Fruit fly (Drosophila melanogaster) whole organism, embryonic: ENCODE results near the gene CG11891.
A peak's percentile ranks its signal among the peaks of the same experiment; 100 is the strongest.

Source experiments
- ATbp ChIP-seq: fragments of 200-800 bp; sonication (Bioruptor generic); optimal IDR thresholded peaks from 2 replicates; lab custom pipeline; 2017; ENCODE audit warnings: missing biosample characterization, mild to moderate bottlenecking, missing genetic modification characterization, missing genetic modification reagents
- Atf-2 ChIP-seq: fragments of 200-800 bp; sonication (Bioruptor generic); optimal IDR thresholded peaks from 2 replicates; lab custom pipeline; 2016; ENCODE audit warnings: missing biosample characterization, missing genetic modification characterization
- Atf3 ChIP-seq: fragments of 200-800 bp; sonication (Bioruptor generic); optimal IDR thresholded peaks from 3 replicates; lab custom pipeline; 2016; ENCODE audit warnings: missing biosample characterization, missing genetic modification characterization
- CG10209 ChIP-seq: fragments of 200-800 bp; sonication (Bioruptor generic); optimal IDR thresholded peaks from 3 replicates; lab custom pipeline; 2017; ENCODE audit warnings: missing biosample characterization, mild to moderate bottlenecking, missing genetic modification characterization, missing genetic modification reagents
- CG1024 ChIP-seq: fragments of 200-800 bp; sonication (Bioruptor generic); IDR thresholded peaks from 2 replicates; pipeline ENCODE4 v1.3.6; 2022; ENCODE audit warnings: missing biosample characterization, missing genetic modification characterization
- CG10267 ChIP-seq: fragments of 200-800 bp; sonication (Bioruptor generic); optimal IDR thresholded peaks from 2 replicates; lab custom pipeline; 2018; ENCODE audit warnings: missing biosample characterization, mild to moderate bottlenecking, missing genetic modification characterization, moderate library complexity
- CG10654 ChIP-seq: fragments of 200-800 bp; sonication (Bioruptor generic); optimal IDR thresholded peaks from 2 replicates; lab custom pipeline; 2016; ENCODE audit warnings: missing biosample characterization, missing genetic modification characterization
- CG11398 ChIP-seq: fragments of 200-800 bp; sonication (Bioruptor generic); optimal IDR thresholded peaks from 2 replicates; lab custom pipeline; 2016; ENCODE audit warnings: missing biosample characterization, missing genetic modification characterization
- CG11504 ChIP-seq: fragments of 200-800 bp; sonication (Bioruptor generic); optimal IDR thresholded peaks from 3 replicates; lab custom pipeline; 2019; ENCODE audit warnings: missing biosample characterization, mild to moderate bottlenecking, missing genetic modification characterization, moderate library complexity
- CG15011 ChIP-seq: fragments of 200-800 bp; sonication (Bioruptor generic); optimal IDR thresholded peaks from 3 replicates; lab custom pipeline; 2018; ENCODE audit warnings: missing biosample characterization, mild to moderate bottlenecking, missing genetic modification characterization
- CG1832 ChIP-seq: fragments of 200-800 bp; sonication (Bioruptor generic); optimal IDR thresholded peaks from 2 replicates; lab custom pipeline; 2017; ENCODE audit warnings: missing biosample characterization, mild to moderate bottlenecking, missing genetic modification characterization, inconsistent platforms
- CG18476 ChIP-seq: fragments of 200-800 bp; sonication (Bioruptor generic); optimal IDR thresholded peaks from 2 replicates; lab custom pipeline; 2016; ENCODE audit warnings: missing biosample characterization, mild to moderate bottlenecking, missing genetic modification characterization
- CG3163 ChIP-seq: fragments of 200-800 bp; sonication (Bioruptor generic); optimal IDR thresholded peaks from 3 replicates; lab custom pipeline; 2016; ENCODE audit warnings: missing biosample characterization, missing genetic modification characterization
- CG33213 ChIP-seq: fragments of 200-800 bp; sonication (Bioruptor generic); optimal IDR thresholded peaks from 3 replicates; lab custom pipeline; 2016; ENCODE audit warnings: missing biosample characterization, missing genetic modification characterization
- CG34422 ChIP-seq: fragments of 200-800 bp; sonication (Bioruptor generic); IDR thresholded peaks from 3 replicates; pipeline ENCODE4 v1.3.6; 2022; ENCODE audit warnings: missing biosample characterization, missing genetic modification characterization
- CG4854 ChIP-seq: fragments of 200-800 bp; sonication (Bioruptor generic); optimal IDR thresholded peaks from 2 replicates; lab custom pipeline; 2016; ENCODE audit warnings: missing biosample characterization, missing genetic modification characterization, inconsistent platforms
- CG5180 ChIP-seq: fragments of 200-800 bp; sonication (Bioruptor generic); optimal IDR thresholded peaks from 3 replicates; lab custom pipeline; 2017; ENCODE audit warnings: missing biosample characterization, missing genetic modification characterization, mild to moderate bottlenecking, moderate library complexity, missing genetic modification reagents
- CG7271 ChIP-seq: fragments of 200-800 bp; sonication (Bioruptor generic); optimal IDR thresholded peaks from 2 replicates; lab custom pipeline; 2018; ENCODE audit warnings: missing biosample characterization, mild to moderate bottlenecking, missing genetic modification characterization, moderate library complexity
- CG7928 ChIP-seq: fragments of 200-800 bp; sonication (Bioruptor generic); optimal IDR thresholded peaks from 2 replicates; lab custom pipeline; 2017; ENCODE audit warnings: missing biosample characterization, mild to moderate bottlenecking, missing genetic modification characterization
- CG8359 ChIP-seq: fragments of 200-800 bp; sonication (Bioruptor generic); optimal IDR thresholded peaks from 2 replicates; lab custom pipeline; 2017; ENCODE audit warnings: missing biosample characterization, mild to moderate bottlenecking, missing genetic modification characterization, borderline replicate concordance
- CG8924 ChIP-seq: fragments of 200-800 bp; optimal IDR thresholded peaks from 3 replicates; lab custom pipeline; 2019; ENCODE audit warnings: missing biosample characterization, mild to moderate bottlenecking, missing genetic modification characterization, moderate library complexity
- CG9437 ChIP-seq: fragments of 200-800 bp; sonication (Bioruptor generic); optimal IDR thresholded peaks from 2 replicates; lab custom pipeline; 2018; ENCODE audit warnings: missing biosample characterization, mild to moderate bottlenecking, missing genetic modification characterization
- CrebB ChIP-seq: fragments of 200-800 bp; sonication (Bioruptor generic); optimal IDR thresholded peaks from 3 replicates; lab custom pipeline; 2018; ENCODE audit warnings: missing biosample characterization, mild to moderate bottlenecking, missing genetic modification characterization
- Dbx ChIP-seq: fragments of 200-800 bp; sonication (Bioruptor generic); IDR thresholded peaks from 3 replicates; pipeline ENCODE4 v1.3.6; 2022; ENCODE audit warnings: missing biosample characterization, missing genetic modification characterization
- Dek ChIP-seq: fragments of 200-800 bp; sonication (Bioruptor generic); optimal IDR thresholded peaks from 3 replicates; lab custom pipeline; 2019; ENCODE audit warnings: missing biosample characterization, mild to moderate bottlenecking, missing genetic modification characterization, moderate library complexity
- Dp ChIP-seq: fragments of 200-800 bp; sonication (Bioruptor generic); optimal IDR thresholded peaks from 2 replicates; lab custom pipeline; 2018; ENCODE audit warnings: missing biosample characterization, mild to moderate bottlenecking, missing genetic modification characterization, moderate library complexity
- H2.0 ChIP-seq: fragments of 200-800 bp; sonication (Bioruptor generic); IDR thresholded peaks from 2 replicates; pipeline ENCODE4 v1.3.6; 2022; ENCODE audit warnings: missing biosample characterization, missing genetic modification characterization
- HHEX ChIP-seq: fragments of 200-800 bp; sonication (Bioruptor generic); optimal IDR thresholded peaks from 3 replicates; lab custom pipeline; 2017; ENCODE audit warnings: missing biosample characterization, mild to moderate bottlenecking, missing genetic modification characterization, missing genetic modification reagents
- HLH4C ChIP-seq: fragments of 200-800 bp; sonication (Bioruptor generic); IDR thresholded peaks from 3 replicates; pipeline ENCODE4 v1.3.6; 2022; ENCODE audit warnings: missing biosample characterization, missing genetic modification characterization; ENCODE audit not compliant: partially characterized antibody
- HmgZ ChIP-seq: fragments of 200-800 bp; sonication (Bioruptor generic); optimal IDR thresholded peaks from 2 replicates; lab custom pipeline; 2018; ENCODE audit warnings: missing biosample characterization, mild to moderate bottlenecking, missing genetic modification characterization
- Hr51 ChIP-seq, 2 experiments: fragments of 200-800 bp; sonication (Bioruptor generic); optimal IDR thresholded peaks; 2 replicates in 1 of 2; 3 replicates in 1 of 2; lab custom pipeline; 2016 to 2018; ENCODE audit warnings: missing biosample characterization in 2 of 2, missing genetic modification characterization in 2 of 2, mild to moderate bottlenecking in 1 of 2, moderate library complexity in 1 of 2
- Nf-YB ChIP-seq: fragments of 200-800 bp; sonication (Bioruptor generic); optimal IDR thresholded peaks from 3 replicates; lab custom pipeline; 2019; ENCODE audit warnings: missing biosample characterization, mild to moderate bottlenecking, missing genetic modification characterization, moderate library complexity
- Rx ChIP-seq: fragments of 200-800 bp; sonication (Bioruptor generic); IDR thresholded peaks from 2 replicates; pipeline ENCODE4 v1.3.6; 2022; ENCODE audit warnings: missing biosample characterization, missing genetic modification characterization
- Tbp ChIP-seq: fragments of >200 bp; optimal IDR thresholded peaks from 2 replicates; lab custom pipeline; 2018; ENCODE audit warnings: missing biosample characterization, missing genetic modification characterization
- Xrp1 ChIP-seq: fragments of 200-800 bp; sonication (Bioruptor generic); IDR thresholded peaks from 2 replicates; pipeline ENCODE4 v1.3.6; 2022; ENCODE audit warnings: missing biosample characterization, missing genetic modification characterization
- ato ChIP-seq: fragments of 200-800 bp; sonication (Bioruptor generic); IDR thresholded peaks from 2 replicates; pipeline ENCODE4 v1.3.6; 2022; ENCODE audit warnings: missing biosample characterization, missing genetic modification characterization; ENCODE audit not compliant: partially characterized antibody
- az2 ChIP-seq: fragments of 200-800 bp; sonication (Bioruptor generic); optimal IDR thresholded peaks from 3 replicates; lab custom pipeline; 2016; ENCODE audit warnings: missing biosample characterization, missing genetic modification characterization
- cad ChIP-seq: fragments of >200 bp; optimal IDR thresholded peaks from 2 replicates; lab custom pipeline; 2017; ENCODE audit warnings: missing biosample characterization, missing genetic modification characterization
- eve ChIP-seq, 2 experiments: fragments of >200 bp; optimal IDR thresholded peaks; 2 replicates each; lab custom pipeline; 2017; ENCODE audit warnings: missing biosample characterization in 2 of 2, missing genetic modification characterization in 2 of 2
- fd102C ChIP-seq: fragments of 200-800 bp; sonication (Bioruptor generic); optimal IDR thresholded peaks from 2 replicates; lab custom pipeline; 2018; ENCODE audit warnings: missing biosample characterization, mild to moderate bottlenecking, missing genetic modification characterization, moderate library complexity
- fd3F ChIP-seq: fragments of 200-800 bp; sonication (Bioruptor generic); optimal IDR thresholded peaks from 2 replicates; lab custom pipeline; 2018; ENCODE audit warnings: missing biosample characterization, mild to moderate bottlenecking, missing genetic modification characterization, moderate library complexity
- fd96Cb ChIP-seq: fragments of 200-800 bp; sonication (Bioruptor generic); optimal IDR thresholded peaks from 2 replicates; lab custom pipeline; 2018; ENCODE audit warnings: missing biosample characterization, mild to moderate bottlenecking, missing genetic modification characterization, moderate library complexity
- gce ChIP-seq: fragments of 200-800 bp; sonication (Bioruptor generic); IDR thresholded peaks from 3 replicates; pipeline ENCODE4 v1.3.6; 2022; ENCODE audit warnings: missing biosample characterization, missing genetic modification characterization
- nerfin-2 ChIP-seq: fragments of 200-800 bp; sonication (Bioruptor generic); IDR thresholded peaks from 2 replicates; pipeline ENCODE4 v1.3.6; 2022; ENCODE audit warnings: missing biosample characterization, missing genetic modification characterization; ENCODE audit not compliant: partially characterized antibody
- nmo ChIP-seq: fragments of 200-800 bp; sonication (Bioruptor generic); optimal IDR thresholded peaks from 2 replicates; lab custom pipeline; 2018; ENCODE audit warnings: missing biosample characterization, mild to moderate bottlenecking, missing genetic modification characterization, moderate library complexity
- pzg ChIP-seq: fragments of 200-800 bp; sonication (Bioruptor generic); optimal IDR thresholded peaks from 3 replicates; lab custom pipeline; 2018; ENCODE audit warnings: missing biosample characterization, mild to moderate bottlenecking, missing genetic modification characterization, moderate library complexity
- sna ChIP-seq: fragments of 200-800 bp; sonication (Bioruptor generic); IDR thresholded peaks from 2 replicates; pipeline ENCODE4 v1.3.6; 2022; ENCODE audit warnings: missing biosample characterization, missing genetic modification characterization; ENCODE audit not compliant: partially characterized antibody

The CG11891 gene

dm6 chr3R:25249145-25250141 lies 20.6 kb upstream of the CG11891 start, which contains the start of gene Nup358 (continued):
- TF ChIP-seq Atf3 (GFP tag; lab: Kevin White, UChicago) (no peak), HLH4C (peak; percentile 99), CG1832 (GFP tag; lab: Kevin White, UChicago) (no peak), sna (GFP tag; lab: Robert Waterston, UW) (peak; percentile 90), CG7271 (tag; lab: Kevin White, UChicago) (no peak), az2 (GFP tag; lab: Kevin White, UChicago) (no peak), CG5180 (no peak), nerfin-2 (GFP tag; lab: Robert Waterston, UW) (peak; percentile 97), CG9437 (GFP tag; lab: Kevin White, UChicago) (no peak), CG11398 (GFP tag; lab: Kevin White, UChicago) (no peak), Tbp (no peak), Hr51 (GFP tag; optimal IDR thresholded peaks at IDR 0.05; lab: Kevin White, UChicago) (no peak), cad (GFP tag; lab: Kevin White, UChicago) (no peak), CG3163 (no peak), Nf-YB (GFP tag; lab: Kevin White, UChicago) (no peak), Rx (GFP tag; lab: Robert Waterston, UW) (no peak), CG7928 (GFP tag; lab: Kevin White, UChicago) (peak; percentile 8), Atf-2 (GFP tag; lab: Kevin White, UChicago) (no peak), fd102C (GFP tag; lab: Kevin White, UChicago) (no peak), CG10209 (GFP tag; lab: Kevin White, UChicago) (no peak), Dp (GFP tag; lab: Kevin White, UChicago) (peak; percentile 51), H2.0 (GFP tag; lab: Robert Waterston, UW) (no peak), CG18476 (GFP tag; lab: Kevin White, UChicago) (no peak), CG10267 (tag; lab: Kevin White, UChicago) (peak; percentile 61), CG4854 (no peak), CrebB (tag; lab: Kevin White, UChicago) (no peak), Dek (tag; lab: Kevin White, UChicago) (no peak), Xrp1 (GFP tag; lab: Robert Waterston, UW) (no peak), CG11504 (tag; lab: Kevin White, UChicago) (no peak), fd3F (GFP tag; lab: Kevin White, UChicago) (no peak), CG8924 (tag; lab: Kevin White, UChicago) (peak; percentile 32), fd96Cb (tag; lab: Kevin White, UChicago) (no peak), HHEX (GFP tag; lab: Kevin White, UChicago) (no peak), pzg (GFP tag; lab: Kevin White, UChicago) (peak; percentile 72), Dbx (GFP tag; lab: Robert Waterston, UW) (peak; percentile 54; the same call in 1 of the 3 replicates), nmo (peak; percentile 55), CG33213 (GFP tag; lab: Kevin White, UChicago) (no peak), CG10654 (no peak), HmgZ (tag; lab: Kevin White, UChicago) (peak; percentile 36), CG8359 (GFP tag; lab: Kevin White, UChicago) (no peak), CG1024 (GFP tag; lab: Robert Waterston, UW) (no peak), ato (GFP tag; lab: Robert Waterston, UW) (peak; percentile 99), CG34422 (GFP tag; lab: Robert Waterston, UW) (peak; percentile 79; the same call in 2 of the 3 replicates), gce (no peak), ATbp (no peak), eve (GFP tag; optimal IDR thresholded peaks at IDR 0.05; lab: Kevin White, UChicago) (no peak), CG15011 (GFP tag; lab: Kevin White, UChicago) (no peak)
